Fruit fly (Drosophila melanogaster) whole organism, embryonic: ENCODE results near the gene CG13064.

ENCODE experiments used
- Abd-B ChIP-seq: fragments of 200-800 bp; sonication (Bioruptor generic); optimal IDR thresholded peaks from 2 replicates; lab custom pipeline; 2018; ENCODE audit warnings: missing biosample characterization, mild to moderate bottlenecking, missing genetic modification characterization, moderate library complexity
- Antp ChIP-seq: fragments of 200-800 bp; sonication (Bioruptor generic); optimal IDR thresholded peaks from 3 replicates; lab custom pipeline; 2016; ENCODE audit warnings: missing biosample characterization, missing genetic modification characterization
- Atf6 ChIP-seq: fragments of 200-800 bp; sonication (Bioruptor generic); IDR thresholded peaks from 2 replicates; pipeline ENCODE4 v1.3.6; 2022; ENCODE audit warnings: missing biosample characterization, missing genetic modification characterization
- Awh ChIP-seq: fragments of 200-800 bp; sonication (Bioruptor generic); IDR thresholded peaks from 2 replicates; pipeline ENCODE4, ENCODE4 v1.3.6; 2022; ENCODE audit warnings: missing biosample characterization, missing genetic modification characterization
- B-H2 ChIP-seq: fragments of 200-800 bp; sonication (Bioruptor generic); optimal IDR thresholded peaks from 2 replicates; lab custom pipeline; 2018; ENCODE audit warnings: missing biosample characterization, mild to moderate bottlenecking, missing genetic modification characterization
- Bdp1 ChIP-seq: fragments of 200-800 bp; sonication (Bioruptor generic); optimal IDR thresholded peaks from 3 replicates; lab custom pipeline; 2016; ENCODE audit warnings: missing biosample characterization, missing genetic modification characterization
- CG11085 ChIP-seq: fragments of 200-800 bp; sonication (Bioruptor generic); IDR thresholded peaks from 2 replicates; pipeline ENCODE4 v1.3.6; 2022; ENCODE audit warnings: missing biosample characterization, missing genetic modification characterization
- CG11456 ChIP-seq: fragments of 200-800 bp; sonication (Bioruptor generic); IDR thresholded peaks from 3 replicates; pipeline ENCODE4 v1.3.6; 2022; ENCODE audit warnings: missing biosample characterization, missing genetic modification characterization
- CG12236 ChIP-seq: fragments of 200-800 bp; sonication (Bioruptor generic); optimal IDR thresholded peaks from 2 replicates; lab custom pipeline; 2016; ENCODE audit warnings: missing biosample characterization, missing genetic modification characterization
- CG13123 ChIP-seq: fragments of 200-800 bp; sonication (Bioruptor generic); optimal IDR thresholded peaks from 2 replicates; lab custom pipeline; 2016; ENCODE audit warnings: missing biosample characterization, missing genetic modification characterization
- CG13894 ChIP-seq: fragments of 200-800 bp; sonication (Bioruptor generic); optimal IDR thresholded peaks from 3 replicates; lab custom pipeline; 2018; ENCODE audit warnings: missing biosample characterization, mild to moderate bottlenecking, missing genetic modification characterization, moderate library complexity
- CG15601 ChIP-seq: fragments of 200-800 bp; sonication (Bioruptor generic); optimal IDR thresholded peaks from 3 replicates; lab custom pipeline; 2019; ENCODE audit warnings: missing biosample characterization, mild to moderate bottlenecking, missing genetic modification characterization, moderate library complexity
- CG30403 ChIP-seq: fragments of 200-800 bp; sonication (Bioruptor generic); optimal IDR thresholded peaks from 3 replicates; lab custom pipeline; 2016; ENCODE audit warnings: missing biosample characterization, missing genetic modification characterization
- CG31224 ChIP-seq: fragments of 200-800 bp; sonication (Bioruptor generic); IDR thresholded peaks from 2 replicates; pipeline ENCODE4 v1.3.6; 2022; ENCODE audit warnings: missing biosample characterization, missing genetic modification characterization
- CG3726 ChIP-seq: fragments of 200-800 bp; sonication (Bioruptor generic); IDR thresholded peaks from 3 replicates; pipeline ENCODE4, ENCODE4 v1.3.6; 2022; ENCODE audit warnings: missing biosample characterization, missing genetic modification characterization
- CG7987 ChIP-seq: fragments of 200-800 bp; sonication (Bioruptor generic); optimal IDR thresholded peaks from 2 replicates; lab custom pipeline; 2018; ENCODE audit warnings: missing biosample characterization, mild to moderate bottlenecking, missing genetic modification characterization, moderate library complexity
- CG8290 ChIP-seq, 3 experiments: fragments of 200-800 bp; sonication (Bioruptor generic); optimal IDR thresholded peaks; 2 replicates each; lab custom pipeline; 2016 to 2019; ENCODE audit warnings: missing biosample characterization in 3 of 3, missing genetic modification characterization in 3 of 3, mild to moderate bottlenecking in 2 of 3, moderate library complexity in 1 of 3
- Dad ChIP-seq: fragments of 200-800 bp; sonication (Bioruptor generic); optimal IDR thresholded peaks from 3 replicates; lab custom pipeline; 2016; ENCODE audit warnings: missing biosample characterization, missing genetic modification characterization
- Deaf1 ChIP-seq: fragments of 200-800 bp; optimal IDR thresholded peaks from 3 replicates; lab custom pipeline; 2019; ENCODE audit warnings: missing biosample characterization, mild to moderate bottlenecking, missing genetic modification characterization, moderate library complexity
- E2f2 ChIP-seq: fragments of 200-800 bp; sonication (Bioruptor generic); IDR thresholded peaks from 2 replicates; pipeline ENCODE4 v1.3.6; 2022; ENCODE audit warnings: missing biosample characterization, missing genetic modification characterization
- Lim3 ChIP-seq: fragments of 200-800 bp; sonication (Bioruptor generic); IDR thresholded peaks from 2 replicates; pipeline ENCODE4 v1.3.6; 2022; ENCODE audit warnings: missing biosample characterization, missing genetic modification characterization
- Max ChIP-seq: fragments of 200-800 bp; sonication (Bioruptor generic); optimal IDR thresholded peaks from 2 replicates; lab custom pipeline; 2016; ENCODE audit warnings: missing biosample characterization, mild to moderate bottlenecking, missing genetic modification characterization
- Neu2 ChIP-seq: fragments of 200-800 bp; sonication (Bioruptor generic); optimal IDR thresholded peaks from 3 replicates; lab custom pipeline; 2016; ENCODE audit warnings: missing biosample characterization, missing genetic modification characterization, borderline replicate concordance
- Pdp1 ChIP-seq, 2 experiments: fragments of 200-800 bp; sonication (Bioruptor generic); optimal IDR thresholded peaks; 3 replicates each; lab custom pipeline; 2016; ENCODE audit warnings: missing biosample characterization in 2 of 2, missing genetic modification characterization in 2 of 2, mild to moderate bottlenecking in 1 of 2, moderate library complexity in 1 of 2
- Stat92E ChIP-seq, 3 experiments: fragments of >200 bp in 2 of 3; fragments of 200-800 bp in 1 of 3; sonication (Bioruptor generic) in 1 of 3; optimal IDR thresholded peaks; 2 replicates each; lab custom pipeline; 2017 to 2019; ENCODE audit warnings: missing biosample characterization in 3 of 3, missing genetic modification characterization in 3 of 3, mild to moderate bottlenecking in 1 of 3, moderate library complexity in 1 of 3
- ara ChIP-seq: fragments of 200-800 bp; sonication (Bioruptor generic); IDR thresholded peaks from 2 replicates; pipeline ENCODE4 v1.3.6; 2022; ENCODE audit warnings: missing biosample characterization, missing genetic modification characterization
- ash1 ChIP-seq: fragments of 200-800 bp; sonication (Bioruptor generic); optimal IDR thresholded peaks from 2 replicates; lab custom pipeline; 2018; ENCODE audit warnings: missing biosample characterization, mild to moderate bottlenecking, missing genetic modification characterization
- cad ChIP-seq: fragments of >200 bp; optimal IDR thresholded peaks from 2 replicates; lab custom pipeline; 2017; ENCODE audit warnings: missing biosample characterization, missing genetic modification characterization
- dimm ChIP-seq: fragments of 200-800 bp; sonication (Bioruptor generic); IDR thresholded peaks from 2 replicates; pipeline ENCODE4 v1.3.6; 2022; ENCODE audit warnings: missing biosample characterization, missing genetic modification characterization
- dysf ChIP-seq: fragments of 200-800 bp; sonication (Bioruptor generic); IDR thresholded peaks from 3 replicates; pipeline ENCODE4 v1.3.6; 2022; ENCODE audit warnings: missing biosample characterization, missing genetic modification characterization
- fd96Cb ChIP-seq: fragments of 200-800 bp; sonication (Bioruptor generic); optimal IDR thresholded peaks from 2 replicates; lab custom pipeline; 2018; ENCODE audit warnings: missing biosample characterization, mild to moderate bottlenecking, missing genetic modification characterization, moderate library complexity
- gce ChIP-seq: fragments of 200-800 bp; sonication (Bioruptor generic); IDR thresholded peaks from 3 replicates; pipeline ENCODE4 v1.3.6; 2022; ENCODE audit warnings: missing biosample characterization, missing genetic modification characterization
- gcm ChIP-seq: fragments of 200-800 bp; sonication (Bioruptor generic); optimal IDR thresholded peaks from 2 replicates; lab custom pipeline; 2019; ENCODE audit warnings: missing biosample characterization, mild to moderate bottlenecking, missing genetic modification characterization, moderate library complexity
- kay ChIP-seq: fragments of 200-800 bp; sonication (Bioruptor generic); optimal IDR thresholded peaks from 2 replicates; lab custom pipeline; 2016; ENCODE audit warnings: missing biosample characterization, missing genetic modification characterization
- lilli ChIP-seq: fragments of 200-800 bp; sonication (Bioruptor generic); optimal IDR thresholded peaks from 3 replicates; lab custom pipeline; 2016; ENCODE audit warnings: missing biosample characterization, missing genetic modification characterization
- mirr ChIP-seq: fragments of 200-800 bp; sonication (Bioruptor generic); optimal IDR thresholded peaks from 3 replicates; lab custom pipeline; 2018; ENCODE audit warnings: missing biosample characterization, mild to moderate bottlenecking, missing genetic modification characterization
- oc ChIP-seq: fragments of 200-800 bp; sonication (Bioruptor generic); optimal IDR thresholded peaks from 2 replicates; lab custom pipeline; 2018; ENCODE audit warnings: missing biosample characterization, mild to moderate bottlenecking, missing genetic modification characterization, moderate library complexity
- org-1 ChIP-seq: fragments of 200-800 bp; sonication (Bioruptor generic); optimal IDR thresholded peaks from 2 replicates; lab custom pipeline; 2017; ENCODE audit warnings: missing biosample characterization, missing genetic modification characterization
- pan ChIP-seq, 4 experiments: fragments of >200 bp in 3 of 4; fragments of 200-800 bp in 1 of 4; sonication (Bioruptor generic) in 1 of 4; optimal IDR thresholded peaks in 3 of 4; IDR thresholded peaks in 1 of 4; 2 replicates each; pipeline versions ENCODE4 v1.3.6 to Lab custom; 2017 to 2022; ENCODE audit warnings: missing biosample characterization in 2 of 4, missing genetic modification characterization in 2 of 4, mixed read lengths in 1 of 4
- peb ChIP-seq: fragments of 200-800 bp; sonication (Bioruptor generic); IDR thresholded peaks from 2 replicates; pipeline ENCODE4 v1.3.6; 2022; ENCODE audit warnings: missing biosample characterization, missing genetic modification characterization
- pfk ChIP-seq: fragments of 200-800 bp; sonication (Bioruptor generic); optimal IDR thresholded peaks from 2 replicates; lab custom pipeline; 2018; ENCODE audit warnings: missing biosample characterization, mild to moderate bottlenecking, missing genetic modification characterization, moderate library complexity
- pum ChIP-seq: fragments of 200-800 bp; sonication (Bioruptor generic); optimal IDR thresholded peaks from 2 replicates; lab custom pipeline; 2016; ENCODE audit warnings: missing biosample characterization, missing genetic modification characterization
- tgo ChIP-seq: fragments of 200-800 bp; sonication (Bioruptor generic); IDR thresholded peaks from 3 replicates; pipeline ENCODE4 v1.3.6; 2022; ENCODE audit warnings: missing biosample characterization, missing genetic modification characterization
- tna ChIP-seq: fragments of 200-800 bp; sonication (Bioruptor generic); IDR thresholded peaks from 2 replicates; pipeline ENCODE4 v1.3.6; 2022; ENCODE audit warnings: missing biosample characterization, missing genetic modification characterization; ENCODE audit not compliant: partially characterized antibody
- trem ChIP-seq: fragments of 200-800 bp; optimal IDR thresholded peaks from 3 replicates; lab custom pipeline; 2019; ENCODE audit warnings: missing biosample characterization, mild to moderate bottlenecking, missing genetic modification characterization, moderate library complexity
- unc-4 ChIP-seq: fragments of 200-800 bp; sonication (Bioruptor generic); IDR thresholded peaks from 2 replicates; pipeline ENCODE4 v1.3.6; 2022; ENCODE audit warnings: missing biosample characterization, missing genetic modification characterization; ENCODE audit not compliant: partially characterized antibody
- wor ChIP-seq: fragments of 200-800 bp; sonication (Bioruptor generic); IDR thresholded peaks from 2 replicates; pipeline ENCODE4 v1.3.6; 2022; ENCODE audit warnings: missing biosample characterization, missing genetic modification characterization

The CG13064 gene

DNA sequence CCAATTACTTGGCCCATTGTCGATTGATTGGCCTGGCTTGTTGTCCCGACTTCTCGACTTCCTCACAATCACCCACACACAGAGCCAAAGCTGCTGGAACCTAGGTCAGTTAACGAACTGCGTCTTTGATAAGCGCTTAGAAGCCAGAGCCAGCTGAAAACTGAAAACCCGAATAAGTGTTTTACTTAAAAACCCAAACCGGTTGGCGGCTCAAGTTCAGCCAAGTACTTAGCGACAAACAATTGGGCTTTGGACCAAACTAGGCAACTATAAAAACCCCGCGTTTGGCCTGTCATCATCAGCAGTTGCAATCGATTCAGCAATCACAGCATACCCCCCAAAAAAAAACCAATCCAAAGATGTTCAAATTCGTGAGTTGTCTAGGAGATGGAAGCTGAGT is 43.2 kb downstream of the CG13064 start, which contains the start of gene CG13059:
Gene CG13059, plus strand, starts transcription at position 301 of the 400 bp plus-strand sequence.
- TF ChIP-seq CG13123 (GFP tag; lab: Kevin White, UChicago), result no peak
- no peak for TF ChIP-seq trem (tag; lab: Kevin White, UChicago)
- TF ChIP-seq org-1 (GFP tag; lab: Kevin White, UChicago), result no peak
- TF ChIP-seq Bdp1 (GFP tag; lab: Kevin White, UChicago), result no peak
- TF ChIP-seq Abd-B, result no peak
- no peak for TF ChIP-seq E2f2 (GFP tag; lab: Robert Waterston, UW)
- no peak for TF ChIP-seq CG7987 (GFP tag; lab: Kevin White, UChicago)
- TF ChIP-seq ara (GFP tag; lab: Robert Waterston, UW), result no peak
- no peak for TF ChIP-seq Antp (GFP tag; lab: Kevin White, UChicago)
- no peak for TF ChIP-seq CG3726 (GFP tag; lab: Robert Waterston, UW)
- no peak for TF ChIP-seq pfk (GFP tag; lab: Kevin White, UChicago)
- TF ChIP-seq Awh, result no peak

DNA sequence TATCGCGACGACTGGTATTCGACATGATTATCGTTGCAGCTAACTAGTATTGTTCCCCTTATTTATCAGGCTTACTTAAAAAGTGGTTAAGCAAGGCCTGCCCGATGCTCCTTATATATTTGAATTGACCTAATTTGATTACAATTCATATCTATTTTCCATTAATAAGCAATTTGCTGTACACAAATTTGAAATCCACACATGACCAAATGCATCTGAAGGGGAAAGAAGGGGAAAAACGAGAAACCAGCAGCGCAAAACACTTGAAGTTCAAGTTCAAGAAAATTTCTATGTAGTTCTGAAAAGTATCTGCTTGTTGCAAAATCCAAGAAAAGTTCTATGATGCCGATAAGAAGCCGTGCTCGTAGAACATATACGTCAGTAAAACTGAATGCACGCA is 46.5 kb downstream of the CG13064 start, which contains the start of the genes CG13040 and CG13039:
Gene CG13040, minus strand, starts transcription at position 101 of the 400 bp plus-strand sequence.
Gene CG13039, minus strand, starts transcription at position 106 of the 400 bp plus-strand sequence.
- TF ChIP-seq mirr (GFP tag; lab: Kevin White, UChicago) (no peak), CG12236 (GFP tag; lab: Kevin White, UChicago) (no peak), Dad (GFP tag; lab: Kevin White, UChicago) (no peak), Lim3 (GFP tag; lab: Robert Waterston, UW) (no peak), dysf (GFP tag; lab: Robert Waterston, UW) (no peak), ash1 (GFP tag; lab: Kevin White, UChicago) (no peak), unc-4 (GFP tag; lab: Robert Waterston, UW) (no peak), B-H2 (no peak), Atf6 (no peak), Pdp1 (GFP tag; optimal IDR thresholded peaks at IDR 0.05; lab: Kevin White, UChicago) (no peak), tgo (GFP tag; lab: Robert Waterston, UW) (no peak), fd96Cb (tag; lab: Kevin White, UChicago) (no peak), gce (GFP tag; lab: Robert Waterston, UW) (no peak), Stat92E (GFP tag; optimal IDR thresholded peaks at IDR 0.05; lab: Kevin White, UChicago) (no peak), kay (GFP tag; lab: Kevin White, UChicago) (no peak), wor (no peak), Neu2 (GFP tag; lab: Kevin White, UChicago) (no peak), gcm (GFP tag; lab: Kevin White, UChicago) (no peak), CG15601 (no peak)

- TF ChIP-seq CG8290 (GFP tag; optimal IDR thresholded peaks at IDR 0.05; lab: Kevin White, UChicago) (no peak), CG8290 (tag; optimal IDR thresholded peaks at IDR 0.05; lab: Kevin White, UChicago) (peak in 1 of 2 experiments; percentile 40), E2f2 (GFP tag; lab: Robert Waterston, UW) (no peak), dimm (GFP tag; lab: Robert Waterston, UW) (no peak), peb (GFP tag; lab: Robert Waterston, UW) (no peak), lilli (GFP tag; lab: Kevin White, UChicago) (no peak), CG11456 (0 out of 3 replicates have a peak, but pooled peaks have one; percentile 24), Antp (GFP tag; lab: Kevin White, UChicago) (no peak), cad (GFP tag; lab: Kevin White, UChicago) (no peak), CG11085 (GFP tag; lab: Robert Waterston, UW) (0 out of 2 replicates have a peak, but pooled peaks have one; percentile 35), CG13894 (no peak), oc (tag; lab: Kevin White, UChicago) (no peak), CG31224 (GFP tag; lab: Robert Waterston, UW) (no peak), Deaf1 (tag; lab: Kevin White, UChicago) (no peak), tna (GFP tag; lab: Robert Waterston, UW) (no peak), pum (GFP tag; lab: Kevin White, UChicago) (no peak), Max (GFP tag; lab: Kevin White, UChicago) (no peak), pan (optimal IDR thresholded peaks at IDR 0.05; lab: Kevin White, UChicago) (no peak), pan (GFP tag; optimal IDR thresholded peaks at IDR 0.05 in 1 of 2, IDR thresholded peaks at IDR 0.05 in 1 of 2) (peak in 1 of 2 experiments; percentile 9), CG30403 (no peak), Pdp1 (GFP tag; optimal IDR thresholded peaks at IDR 0.05; lab: Kevin White, UChicago) (no peak), tgo (GFP tag; lab: Robert Waterston, UW) (no peak)
Observed at dm6 chr3L:16327776-16328175, 47.6 kb downstream of the CG13064 start, which contains the start of gene CG13038. CG13038 (minus strand) TSS chr3L:16327893.
